Worm (Caenorhabditis elegans) whole organism, young adult: ENCODE results near the gene ZK1127.3.

Experiments
- B0035.1 ChIP-seq: sonication (generic microtip); optimal IDR thresholded peaks from 2 replicates; lab custom pipeline; 2016; ENCODE audit warnings: missing genetic modification characterization, mild to moderate bottlenecking, missing compliant biosample characterization, missing genotype, missing genetic modification reagents
- B0261.1 ChIP-seq: sonication (generic microtip); optimal IDR thresholded peaks from 2 replicates; lab custom pipeline; 2016; ENCODE audit warnings: mild to moderate bottlenecking, missing genetic modification characterization, moderate library complexity, missing compliant biosample characterization
- F33H1.4 ChIP-seq: fragments of 200-800 bp; sonication (Bioruptor generic); IDR thresholded peaks from 2 replicates; pipeline ENCODE4 v1.3.6; 2022; ENCODE audit warnings: missing genetic modification reagents, missing genetic modification characterization, missing compliant biosample characterization
- F39B2.1 ChIP-seq: fragments of 200-800 bp; sonication (Bioruptor generic); IDR thresholded peaks from 2 replicates; pipeline ENCODE4 v1.3.6; 2022; ENCODE audit warnings: missing genetic modification reagents, missing genetic modification characterization, missing compliant biosample characterization
- F57C9.4 ChIP-seq: sonication (generic microtip); optimal IDR thresholded peaks from 2 replicates; lab custom pipeline; 2017; ENCODE audit warnings: mild to moderate bottlenecking, missing genetic modification characterization, missing compliant biosample characterization
- Y53F4B.3 ChIP-seq: fragments of 200-800 bp; sonication (Bioruptor generic); IDR thresholded peaks from 2 replicates; pipeline ENCODE4 v1.3.6; 2022; ENCODE audit warnings: missing genetic modification reagents, missing genetic modification characterization, missing compliant biosample characterization
- Y53G8AR.9 ChIP-seq: fragments of 200-800 bp; sonication (Bioruptor generic); conservative IDR thresholded peaks from 2 replicates; pipeline ENCODE4 v1.3.6; 2022; ENCODE audit warnings: missing genetic modification reagents, missing genetic modification characterization, missing compliant biosample characterization
- Y67H2A.10 ChIP-seq: fragments of 200-800 bp; sonication (Bioruptor generic); conservative IDR thresholded peaks from 2 replicates; pipeline ENCODE4 v1.3.6; 2022; ENCODE audit warnings: missing genetic modification reagents, missing genetic modification characterization, missing compliant biosample characterization
- ZK185.1 ChIP-seq: sonication (generic microtip); optimal IDR thresholded peaks from 2 replicates; lab custom pipeline; 2016; ENCODE audit warnings: mild to moderate bottlenecking, missing genetic modification characterization, missing compliant biosample characterization; ENCODE audit not compliant: poor library complexity, severe bottlenecking
- aptf-2 ChIP-seq: fragments of 200-800 bp; sonication (Bioruptor generic); conservative IDR thresholded peaks from 2 replicates; pipeline ENCODE4 v1.3.6; 2022; ENCODE audit warnings: missing genetic modification reagents, missing genetic modification characterization, missing compliant biosample characterization
- aptf-3 ChIP-seq: fragments of 200-800 bp; sonication (Bioruptor generic); IDR thresholded peaks from 2 replicates; pipeline ENCODE4 v1.3.6; 2022; ENCODE audit warnings: missing genetic modification characterization, missing compliant biosample characterization
- atf-7 ChIP-seq: sonication (generic microtip); optimal IDR thresholded peaks from 2 replicates; lab custom pipeline; 2017; ENCODE audit warnings: mild to moderate bottlenecking, missing genetic modification characterization, missing compliant biosample characterization
- attf-3 ChIP-seq: fragments of 200-800 bp; sonication (Bioruptor generic); conservative IDR thresholded peaks from 2 replicates; pipeline ENCODE4 v1.3.6; 2022; ENCODE audit warnings: missing genetic modification reagents, missing genetic modification characterization, missing compliant biosample characterization
- attf-5 ChIP-seq: fragments of 200-800 bp; sonication (Bioruptor generic); optimal IDR thresholded peaks from 2 replicates; lab custom pipeline; 2018; ENCODE audit warnings: mild to moderate bottlenecking, missing genetic modification characterization, missing compliant biosample characterization
- attf-6 ChIP-seq: fragments of 200-800 bp; sonication (Bioruptor generic); IDR thresholded peaks from 2 replicates; pipeline ENCODE4 v1.3.6; 2022; ENCODE audit warnings: missing genetic modification reagents, missing genetic modification characterization, missing compliant biosample characterization
- cebp-1 ChIP-seq, 2 experiments: fragments of 200-800 bp in 1 of 2; sonication (Bioruptor generic) in 1 of 2; sonication (generic microtip) in 1 of 2; IDR thresholded peaks in 1 of 2; optimal IDR thresholded peaks in 1 of 2; 2 replicates each; pipeline versions ENCODE4 v1.3.6 to Lab custom; 2017 to 2022; ENCODE audit warnings: missing compliant biosample characterization in 2 of 2, missing genetic modification characterization in 2 of 2, mild to moderate bottlenecking in 1 of 2, missing genetic modification reagents in 1 of 2, moderate library complexity in 1 of 2
- die-1 ChIP-seq: sonication (generic microtip); optimal IDR thresholded peaks from 2 replicates; lab custom pipeline; 2016; ENCODE audit warnings: missing genotype, mild to moderate bottlenecking, missing genetic modification characterization, missing compliant biosample characterization
- dox-1 ChIP-seq: fragments of 200-800 bp; sonication (Bioruptor generic); IDR thresholded peaks from 2 replicates; pipeline ENCODE4 v1.3.6; 2022; ENCODE audit warnings: missing genetic modification reagents, missing genetic modification characterization, missing compliant biosample characterization
- hmg-1.2 ChIP-seq: fragments of 200-800 bp; sonication (Bioruptor generic); IDR thresholded peaks from 2 replicates; pipeline ENCODE4 v1.3.6; 2022; ENCODE audit warnings: missing genetic modification reagents, missing genetic modification characterization, missing compliant biosample characterization
- hrde-1 ChIP-seq: sonication (generic microtip); optimal IDR thresholded peaks from 2 replicates; lab custom pipeline; 2016; ENCODE audit warnings: missing genetic modification characterization, mild to moderate bottlenecking, missing compliant biosample characterization, moderate library complexity, missing genotype, missing genetic modification reagents, borderline replicate concordance
- lag-1 ChIP-seq: fragments of 200-800 bp; sonication (Bioruptor generic); IDR thresholded peaks from 2 replicates; pipeline ENCODE4 v1.3.6; 2022; ENCODE audit warnings: missing genetic modification reagents, missing genetic modification characterization, missing compliant biosample characterization
- let-607 ChIP-seq, 2 experiments: fragments of 200-800 bp in 1 of 2; sonication (Bioruptor generic) in 1 of 2; sonication (generic microtip) in 1 of 2; optimal IDR thresholded peaks; 2 replicates each; lab custom pipeline; 2016 to 2018; ENCODE audit warnings: mild to moderate bottlenecking in 2 of 2, missing compliant biosample characterization in 2 of 2, missing genetic modification characterization in 2 of 2, moderate library complexity in 2 of 2, missing genotype in 1 of 2
- lin-40 ChIP-seq: sonication (generic microtip); optimal IDR thresholded peaks from 2 replicates; lab custom pipeline; 2016; ENCODE audit warnings: missing genetic modification characterization, mild to moderate bottlenecking, missing compliant biosample characterization, missing genotype, missing genetic modification reagents
- lin-54 ChIP-seq: fragments of 200-800 bp; sonication (Bioruptor generic); optimal IDR thresholded peaks from 2 replicates; lab custom pipeline; 2018; ENCODE audit warnings: mild to moderate bottlenecking, missing genetic modification characterization, missing compliant biosample characterization
- lsl-1 ChIP-seq: fragments of 200-800 bp; sonication (Bioruptor generic); optimal IDR thresholded peaks from 2 replicates; lab custom pipeline; 2018; ENCODE audit warnings: mild to moderate bottlenecking, missing genetic modification characterization, moderate library complexity, missing compliant biosample characterization
- madf-10 ChIP-seq: sonication (generic microtip); optimal IDR thresholded peaks from 2 replicates; lab custom pipeline; 2016; ENCODE audit warnings: mild to moderate bottlenecking, missing genetic modification characterization, missing compliant biosample characterization
- mcd-1 ChIP-seq: fragments of 200-800 bp; sonication (Bioruptor generic); IDR thresholded peaks from 2 replicates; pipeline ENCODE4 v1.3.6; 2022; ENCODE audit warnings: missing genetic modification reagents, missing genetic modification characterization, missing compliant biosample characterization
- nfyb-1 ChIP-seq: fragments of 200-800 bp; sonication (Bioruptor generic); IDR thresholded peaks from 2 replicates; pipeline ENCODE4 v1.3.6; 2022; ENCODE audit warnings: missing genetic modification reagents, missing genetic modification characterization, missing compliant biosample characterization
- nhr-179 ChIP-seq: sonication (generic microtip); optimal IDR thresholded peaks from 2 replicates; lab custom pipeline; 2016; ENCODE audit warnings: mild to moderate bottlenecking, missing genetic modification characterization, missing compliant biosample characterization
- nhr-80 ChIP-seq: sonication (generic microtip); optimal IDR thresholded peaks from 2 replicates; lab custom pipeline; 2016; ENCODE audit warnings: missing genetic modification characterization, missing compliant biosample characterization
- pbrm-1 ChIP-seq: fragments of 200-800 bp; sonication (Bioruptor generic); IDR thresholded peaks from 2 replicates; pipeline ENCODE4 v1.3.6; 2022; ENCODE audit warnings: missing genetic modification reagents, missing genetic modification characterization, missing compliant biosample characterization
- rcor-1 ChIP-seq: fragments of 200-800 bp; sonication (Bioruptor generic); IDR thresholded peaks from 2 replicates; pipeline ENCODE4 v1.3.6; 2022; ENCODE audit warnings: missing genetic modification reagents, missing genetic modification characterization, missing compliant biosample characterization
- sea-2 ChIP-seq: fragments of 200-800 bp; sonication (Bioruptor generic); IDR thresholded peaks from 2 replicates; pipeline ENCODE4 v1.3.6; 2022; ENCODE audit warnings: missing genetic modification characterization, missing compliant biosample characterization
- snpc-1.1 ChIP-seq: sonication (generic microtip); optimal IDR thresholded peaks from 2 replicates; lab custom pipeline; 2017; ENCODE audit warnings: missing genetic modification characterization, mild to moderate bottlenecking, missing compliant biosample characterization, antibody characterized with exemption, moderate library complexity, missing genotype, missing genetic modification reagents; ENCODE audit not compliant: insufficient read depth
- snpc-1.3 ChIP-seq: sonication (generic microtip); optimal IDR thresholded peaks from 2 replicates; lab custom pipeline; 2017; ENCODE audit warnings: missing genetic modification characterization, mild to moderate bottlenecking, missing compliant biosample characterization, antibody characterized with exemption, moderate library complexity, missing genotype, missing genetic modification reagents; ENCODE audit not compliant: insufficient read depth
- snpc-4 ChIP-seq, 5 experiments: fragments of 150-350 bp in 1 of 5; sonication (generic microtip) in 4 of 5; optimal IDR thresholded peaks; 2 replicates each; lab custom pipeline; 2014 to 2018; ENCODE audit warnings: missing genetic modification characterization in 5 of 5, missing biosample characterization in 3 of 5, antibody characterized with exemption in 2 of 5, mild to moderate bottlenecking in 2 of 5, missing compliant biosample characterization in 2 of 5, missing genotype in 2 of 5, moderate library complexity in 2 of 5, missing genetic modification reagents in 1 of 5
- unc-62 ChIP-seq: fragments of 150-350 bp; optimal IDR thresholded peaks from 2 replicates; lab custom pipeline; 2014; ENCODE audit warnings: missing biosample characterization, missing genetic modification reagents, missing genetic modification characterization
- zfh-2 ChIP-seq: fragments of 200-800 bp; sonication (Bioruptor generic); conservative IDR thresholded peaks from 2 replicates; pipeline ENCODE4 v1.3.6; 2022; ENCODE audit warnings: missing genetic modification reagents, missing genetic modification characterization, missing compliant biosample characterization
- zim-3 ChIP-seq: sonication (generic microtip); optimal IDR thresholded peaks from 2 replicates; lab custom pipeline; 2017; ENCODE audit warnings: mild to moderate bottlenecking, missing genetic modification characterization, moderate library complexity, missing compliant biosample characterization
- ztf-18 ChIP-seq: sonication (generic microtip); optimal IDR thresholded peaks from 2 replicates; lab custom pipeline; 2016; ENCODE audit warnings: missing genotype, mild to moderate bottlenecking, missing genetic modification characterization, missing compliant biosample characterization
- ztf-22 ChIP-seq: fragments of 200-800 bp; sonication (Bioruptor generic); optimal IDR thresholded peaks from 2 replicates; lab custom pipeline; 2018; ENCODE audit warnings: mild to moderate bottlenecking, missing genetic modification characterization, moderate library complexity, missing compliant biosample characterization
- ztf-25 ChIP-seq: fragments of 200-800 bp; sonication (Bioruptor generic); IDR thresholded peaks from 2 replicates; pipeline ENCODE4 v1.3.6; 2022; ENCODE audit warnings: missing genetic modification reagents, missing genetic modification characterization, missing compliant biosample characterization
- ztf-6 ChIP-seq: fragments of 200-800 bp; sonication (Bioruptor generic); IDR thresholded peaks from 2 replicates; pipeline ENCODE4 v1.3.6; 2022; ENCODE audit warnings: missing genetic modification reagents, missing genetic modification characterization, missing compliant biosample characterization

ZK1127.3 gene

ce11 chrII:7054987-7055386 is at the start of gene ZK1127.3:
Gene ZK1127.3, plus strand, starts transcription at chrII:7055287.
- TF ChIP-seq unc-62 (no peak), B0261.1 (tag; lab: Kevin White, UChicago) (no peak), ztf-6 (GFP tag; lab: Robert Waterston, UW) (no peak), ztf-22 (GFP tag; lab: Kevin White, UChicago) (no peak), pbrm-1 (no peak), zfh-2 (GFP tag; lab: Robert Waterston, UW) (no peak), let-607 (tag; optimal IDR thresholded peaks at IDR 0.05; lab: Kevin White, UChicago) (no peak), attf-6 (GFP tag; lab: Robert Waterston, UW) (no peak), snpc-1.3 (tag; lab: Kevin White, UChicago) (no peak), Y53F4B.3 (GFP tag; lab: Robert Waterston, UW) (no peak), snpc-1.1 (tag; lab: Kevin White, UChicago) (no peak)

- no peak for TF ChIP-seq Y53G8AR.9 (GFP tag; lab: Robert Waterston, UW)
- TF ChIP-seq F39B2.1 (GFP tag; lab: Robert Waterston, UW): no peak
- no peak for TF ChIP-seq Y67H2A.10
- no peak for TF ChIP-seq hrde-1
- no peak for TF ChIP-seq aptf-2 (GFP tag; lab: Robert Waterston, UW)
- TF ChIP-seq nhr-179: no peak
- TF ChIP-seq madf-10 (tag; lab: Kevin White, UChicago): no peak
- no peak for TF ChIP-seq die-1
- TF ChIP-seq lag-1 (GFP tag; lab: Robert Waterston, UW): no peak
- no peak for TF ChIP-seq nfyb-1 (GFP tag; lab: Robert Waterston, UW)
- TF ChIP-seq sea-2 (GFP tag; lab: Robert Waterston, UW): no peak
- no peak for TF ChIP-seq B0035.1 (tag; lab: Kevin White, UChicago)
- TF ChIP-seq zim-3: no peak
- TF ChIP-seq ztf-25 (GFP tag; lab: Robert Waterston, UW): no peak
Measured at ce11 chrII:7012592-7012991, 42.5 kb upstream of the ZK1127.3 start, which contains the start of gene sqv-7. Gene sqv-7, minus strand, starts transcription at chrII:7012692.

ce11 chrII:7022370-7023001 is 32.6 kb upstream of the ZK1127.3 start, which contains the start of the genes lst-6 and lst-5:
Gene lst-6, minus strand, starts transcription at chrII:7022509.
Gene lst-5, plus strand, starts transcription at chrII:7022913.
- no peak for TF ChIP-seq snpc-4 (GFP tag; optimal IDR thresholded peaks at IDR 0.05; lab: Kevin White, UChicago)
- peak in 2 of 4 experiments; percentile 10 to 46 for TF ChIP-seq snpc-4 (tag; optimal IDR thresholded peaks at IDR 0.05; lab: Kevin White, UChicago)
- peak; percentile 41 for TF ChIP-seq lin-40 (tag; lab: Kevin White, UChicago)
- peak; percentile 57 for TF ChIP-seq atf-7 (tag; lab: Kevin White, UChicago)
- no peak for TF ChIP-seq cebp-1 (GFP tag; IDR thresholded peaks at IDR 0.05; lab: Robert Waterston, UW)
- TF ChIP-seq cebp-1 (tag; optimal IDR thresholded peaks at IDR 0.05; lab: Kevin White, UChicago): peak; percentile 54
- no peak for TF ChIP-seq aptf-3 (GFP tag; lab: Robert Waterston, UW)
- TF ChIP-seq F57C9.4 (tag; lab: Kevin White, UChicago): no peak
- no peak for TF ChIP-seq ZK185.1 (tag; lab: Kevin White, UChicago)
- TF ChIP-seq pbrm-1: no peak
- no peak for TF ChIP-seq ztf-22 (GFP tag; lab: Kevin White, UChicago)
- TF ChIP-seq dox-1 (GFP tag; lab: Robert Waterston, UW): 0 out of 2 replicates have a peak, but pooled peaks have one; percentile 33
- TF ChIP-seq ztf-18: peak; percentile 90
- TF ChIP-seq Y67H2A.10: no peak
- TF ChIP-seq lsl-1 (GFP tag; lab: Kevin White, UChicago): no peak
- no peak for TF ChIP-seq rcor-1 (GFP tag; lab: Robert Waterston, UW)
- peak; percentile 56 for TF ChIP-seq attf-5 (GFP tag; lab: Kevin White, UChicago)
- peak; percentile 17 for TF ChIP-seq lin-54
- TF ChIP-seq nhr-80: peak; percentile 69
- peak; percentile 16; the same call in 1 of the 2 replicates for TF ChIP-seq F33H1.4
- TF ChIP-seq let-607 (tag; optimal IDR thresholded peaks at IDR 0.05; lab: Kevin White, UChicago): peak in 1 of 2 experiments; percentile 23
- peak; percentile 25; the same call in 1 of the 2 replicates for TF ChIP-seq hmg-1.2 (GFP tag; lab: Robert Waterston, UW)
- TF ChIP-seq attf-3 (GFP tag; lab: Robert Waterston, UW): peak; percentile 49; the same call in 1 of the 2 replicates
- peak; percentile 76 for TF ChIP-seq mcd-1 (GFP tag; lab: Robert Waterston, UW)
